Worm (Caenorhabditis elegans) whole organism, young adult: ENCODE data around the gene hlh-6.
A peak's percentile ranks its signal among the peaks of the same experiment; 100 is the strongest.

ENCODE experiments used
- B0019.2 ChIP-seq: fragments of 200-800 bp; sonication (Bioruptor generic); conservative IDR thresholded peaks from 2 replicates; pipeline ENCODE4 v1.3.6; 2022; ENCODE audit warnings: missing genetic modification reagents, missing genetic modification characterization, missing compliant biosample characterization
- B0035.1 ChIP-seq: sonication (generic microtip); optimal IDR thresholded peaks from 2 replicates; lab custom pipeline; 2016; ENCODE audit warnings: missing genetic modification characterization, mild to moderate bottlenecking, missing compliant biosample characterization, missing genotype, missing genetic modification reagents
- B0261.1 ChIP-seq: sonication (generic microtip); optimal IDR thresholded peaks from 2 replicates; lab custom pipeline; 2016; ENCODE audit warnings: mild to moderate bottlenecking, missing genetic modification characterization, moderate library complexity, missing compliant biosample characterization
- C06A6.2 ChIP-seq: fragments of 200-800 bp; sonication (Bioruptor generic); conservative IDR thresholded peaks from 2 replicates; pipeline ENCODE4 v1.3.6; 2022; ENCODE audit warnings: missing genetic modification characterization, missing compliant biosample characterization
- C17E4.6 ChIP-seq: fragments of 200-800 bp; sonication (Bioruptor generic); IDR thresholded peaks from 2 replicates; pipeline ENCODE4 v1.3.6; 2022; ENCODE audit warnings: missing genetic modification reagents, missing genetic modification characterization, missing compliant biosample characterization
- D2030.7 ChIP-seq: fragments of 200-800 bp; sonication (Bioruptor generic); IDR thresholded peaks from 2 replicates; pipeline ENCODE4 v1.3.6; 2022; ENCODE audit warnings: missing genetic modification reagents, missing genetic modification characterization, missing compliant biosample characterization
- F22D6.2 ChIP-seq: sonication (generic microtip); optimal IDR thresholded peaks from 2 replicates; lab custom pipeline; 2016; ENCODE audit warnings: mild to moderate bottlenecking, missing genetic modification characterization, missing compliant biosample characterization
- F39B2.1 ChIP-seq: fragments of 200-800 bp; sonication (Bioruptor generic); IDR thresholded peaks from 2 replicates; pipeline ENCODE4 v1.3.6; 2022; ENCODE audit warnings: missing genetic modification reagents, missing genetic modification characterization, missing compliant biosample characterization
- F57A8.1 ChIP-seq: fragments of 200-800 bp; sonication (Bioruptor generic); optimal IDR thresholded peaks from 2 replicates; lab custom pipeline; 2018; ENCODE audit warnings: mild to moderate bottlenecking, missing genetic modification characterization, moderate library complexity, missing compliant biosample characterization
- F57C9.4 ChIP-seq: sonication (generic microtip); optimal IDR thresholded peaks from 2 replicates; lab custom pipeline; 2017; ENCODE audit warnings: mild to moderate bottlenecking, missing genetic modification characterization, missing compliant biosample characterization
- T26A5.8 ChIP-seq: sonication (generic microtip); optimal IDR thresholded peaks from 2 replicates; lab custom pipeline; 2016; ENCODE audit warnings: missing genetic modification characterization, missing compliant biosample characterization
- Y67H2A.10 ChIP-seq: fragments of 200-800 bp; sonication (Bioruptor generic); conservative IDR thresholded peaks from 2 replicates; pipeline ENCODE4 v1.3.6; 2022; ENCODE audit warnings: missing genetic modification reagents, missing genetic modification characterization, missing compliant biosample characterization
- ZK185.1 ChIP-seq: sonication (generic microtip); optimal IDR thresholded peaks from 2 replicates; lab custom pipeline; 2016; ENCODE audit warnings: mild to moderate bottlenecking, missing genetic modification characterization, missing compliant biosample characterization; ENCODE audit not compliant: poor library complexity, severe bottlenecking
- akir-1 ChIP-seq: fragments of 200-800 bp; sonication (Bioruptor generic); optimal IDR thresholded peaks from 2 replicates; lab custom pipeline; 2018; ENCODE audit warnings: mild to moderate bottlenecking, missing genetic modification characterization, moderate library complexity, missing compliant biosample characterization
- ama-1 ChIP-seq, 3 experiments: fragments of 150-350 bp in 1 of 3; sonication (generic microtip) in 2 of 3; optimal IDR thresholded peaks; 2 replicates each; lab custom pipeline; 2014 to 2018; ENCODE audit warnings: missing biosample characterization in 2 of 3, missing genetic modification characterization in 2 of 3, missing genetic modification reagents in 2 of 3
- atf-7 ChIP-seq: sonication (generic microtip); optimal IDR thresholded peaks from 2 replicates; lab custom pipeline; 2017; ENCODE audit warnings: mild to moderate bottlenecking, missing genetic modification characterization, missing compliant biosample characterization
- attf-3 ChIP-seq: fragments of 200-800 bp; sonication (Bioruptor generic); conservative IDR thresholded peaks from 2 replicates; pipeline ENCODE4 v1.3.6; 2022; ENCODE audit warnings: missing genetic modification reagents, missing genetic modification characterization, missing compliant biosample characterization
- bed-2 ChIP-seq: fragments of 200-800 bp; sonication (Bioruptor generic); IDR thresholded peaks from 2 replicates; pipeline ENCODE4 v1.3.6; 2022; ENCODE audit warnings: missing genetic modification reagents, missing genetic modification characterization, missing compliant biosample characterization
- ceh-100 ChIP-seq: fragments of 200-800 bp; sonication (Bioruptor generic); IDR thresholded peaks from 2 replicates; pipeline ENCODE4 v1.3.6; 2022; ENCODE audit warnings: missing genetic modification reagents, missing genetic modification characterization, missing compliant biosample characterization
- ceh-27 ChIP-seq: fragments of 200-800 bp; sonication (Bioruptor generic); optimal IDR thresholded peaks from 2 replicates; lab custom pipeline; 2018; ENCODE audit warnings: mild to moderate bottlenecking, missing genetic modification characterization, moderate library complexity, missing compliant biosample characterization
- ceh-58 ChIP-seq: fragments of 200-800 bp; sonication (Bioruptor generic); IDR thresholded peaks from 2 replicates; pipeline ENCODE4 v1.3.6; 2022; ENCODE audit warnings: missing genetic modification characterization, missing compliant biosample characterization
- die-1 ChIP-seq: sonication (generic microtip); optimal IDR thresholded peaks from 2 replicates; lab custom pipeline; 2016; ENCODE audit warnings: missing genotype, mild to moderate bottlenecking, missing genetic modification characterization, missing compliant biosample characterization
- dox-1 ChIP-seq: fragments of 200-800 bp; sonication (Bioruptor generic); IDR thresholded peaks from 2 replicates; pipeline ENCODE4 v1.3.6; 2022; ENCODE audit warnings: missing genetic modification reagents, missing genetic modification characterization, missing compliant biosample characterization
- dpff-1 ChIP-seq: sonication (generic microtip); optimal IDR thresholded peaks from 2 replicates; lab custom pipeline; 2017; ENCODE audit warnings: mild to moderate bottlenecking, missing genetic modification characterization, missing compliant biosample characterization
- dpl-1 ChIP-seq: fragments of 150-350 bp; optimal IDR thresholded peaks from 2 replicates; lab custom pipeline; 2014; ENCODE audit warnings: missing biosample characterization, missing genetic modification reagents, missing genetic modification characterization
- efl-1 ChIP-seq: fragments of 150-350 bp; optimal IDR thresholded peaks from 2 replicates; lab custom pipeline; 2014; ENCODE audit warnings: missing biosample characterization, missing genetic modification reagents, missing genetic modification characterization
- egl-44 ChIP-seq: fragments of 200-800 bp; sonication (Bioruptor generic); IDR thresholded peaks from 2 replicates; pipeline ENCODE4 v1.3.6; 2022; ENCODE audit warnings: missing genetic modification reagents, missing genetic modification characterization, missing compliant biosample characterization
- ekl-4 ChIP-seq: fragments of 200-800 bp; sonication (Bioruptor generic); IDR thresholded peaks from 2 replicates; pipeline ENCODE4 v1.3.6; 2022; ENCODE audit warnings: missing genetic modification reagents, missing genetic modification characterization, missing compliant biosample characterization
- ets-4 ChIP-seq: fragments of 200-800 bp; sonication (Bioruptor generic); optimal IDR thresholded peaks from 2 replicates; lab custom pipeline; 2018; ENCODE audit warnings: mild to moderate bottlenecking, missing genetic modification characterization, missing compliant biosample characterization
- fkh-3 ChIP-seq: sonication (generic microtip); optimal IDR thresholded peaks from 2 replicates; lab custom pipeline; 2016; ENCODE audit warnings: mild to moderate bottlenecking, missing genetic modification characterization, missing compliant biosample characterization
- hrde-1 ChIP-seq: sonication (generic microtip); optimal IDR thresholded peaks from 2 replicates; lab custom pipeline; 2016; ENCODE audit warnings: missing genetic modification characterization, mild to moderate bottlenecking, missing compliant biosample characterization, moderate library complexity, missing genotype, missing genetic modification reagents, borderline replicate concordance
- lag-1 ChIP-seq: fragments of 200-800 bp; sonication (Bioruptor generic); IDR thresholded peaks from 2 replicates; pipeline ENCODE4 v1.3.6; 2022; ENCODE audit warnings: missing genetic modification reagents, missing genetic modification characterization, missing compliant biosample characterization
- lin-26 ChIP-seq: fragments of 200-800 bp; sonication (Bioruptor generic); IDR thresholded peaks from 2 replicates; pipeline ENCODE4 v1.3.6; 2022; ENCODE audit warnings: missing genetic modification reagents, missing genetic modification characterization, missing compliant biosample characterization
- lin-35 ChIP-seq, 3 experiments: fragments of 150-350 bp in 2 of 3; sonication (generic microtip) in 1 of 3; optimal IDR thresholded peaks; 2 replicates each; lab custom pipeline; 2014 to 2018; ENCODE audit warnings: missing biosample characterization in 3 of 3, missing genetic modification characterization in 3 of 3, missing genetic modification reagents in 3 of 3
- lin-54 ChIP-seq: fragments of 200-800 bp; sonication (Bioruptor generic); optimal IDR thresholded peaks from 2 replicates; lab custom pipeline; 2018; ENCODE audit warnings: mild to moderate bottlenecking, missing genetic modification characterization, missing compliant biosample characterization
- madf-3 ChIP-seq: fragments of 200-800 bp; sonication (Bioruptor generic); IDR thresholded peaks from 2 replicates; pipeline ENCODE4 v1.3.6; 2022; ENCODE audit warnings: missing genetic modification reagents, missing genetic modification characterization, missing compliant biosample characterization
- mel-28 ChIP-seq: sonication (generic microtip); optimal IDR thresholded peaks from 2 replicates; lab custom pipeline; 2016; ENCODE audit warnings: borderline replicate concordance, mild to moderate bottlenecking, missing genetic modification characterization, missing compliant biosample characterization
- mes-4 ChIP-seq: sonication (generic microtip); optimal IDR thresholded peaks from 2 replicates; lab custom pipeline; 2016; ENCODE audit warnings: missing genotype, missing genetic modification characterization, missing compliant biosample characterization
- nfya-2 ChIP-seq: fragments of 200-800 bp; sonication (Bioruptor generic); IDR thresholded peaks from 2 replicates; pipeline ENCODE4 v1.3.6; 2022; ENCODE audit warnings: missing genetic modification reagents, missing genetic modification characterization, missing compliant biosample characterization
- pbrm-1 ChIP-seq: fragments of 200-800 bp; sonication (Bioruptor generic); IDR thresholded peaks from 2 replicates; pipeline ENCODE4 v1.3.6; 2022; ENCODE audit warnings: missing genetic modification reagents, missing genetic modification characterization, missing compliant biosample characterization
- sdz-38 ChIP-seq: sonication (generic microtip); optimal IDR thresholded peaks from 2 replicates; lab custom pipeline; 2016; ENCODE audit warnings: missing genotype, missing genetic modification characterization, missing compliant biosample characterization
- somi-1 ChIP-seq: fragments of 200-800 bp; sonication (Bioruptor generic); optimal IDR thresholded peaks from 2 replicates; lab custom pipeline; 2018; ENCODE audit warnings: mild to moderate bottlenecking, missing genetic modification characterization, missing compliant biosample characterization
- sptf-2 ChIP-seq: fragments of 200-800 bp; sonication (Bioruptor generic); optimal IDR thresholded peaks from 2 replicates; lab custom pipeline; 2018; ENCODE audit warnings: mild to moderate bottlenecking, missing genetic modification characterization, missing compliant biosample characterization
- tbp1 ChIP-seq: fragments of 200-800 bp; sonication (Bioruptor generic); optimal IDR thresholded peaks from 2 replicates; lab custom pipeline; 2018; ENCODE audit warnings: mild to moderate bottlenecking, missing genetic modification characterization, missing compliant biosample characterization
- unc-62 ChIP-seq: fragments of 150-350 bp; optimal IDR thresholded peaks from 2 replicates; lab custom pipeline; 2014; ENCODE audit warnings: missing biosample characterization, missing genetic modification reagents, missing genetic modification characterization
- xnd-1 ChIP-seq: sonication (generic microtip); optimal IDR thresholded peaks from 2 replicates; lab custom pipeline; 2016; ENCODE audit warnings: missing genotype, missing genetic modification reagents, missing genetic modification characterization, missing compliant biosample characterization
- ztf-25 ChIP-seq: fragments of 200-800 bp; sonication (Bioruptor generic); IDR thresholded peaks from 2 replicates; pipeline ENCODE4 v1.3.6; 2022; ENCODE audit warnings: missing genetic modification reagents, missing genetic modification characterization, missing compliant biosample characterization
- ztf-26 ChIP-seq: sonication (generic microtip); optimal IDR thresholded peaks from 2 replicates; lab custom pipeline; 2017; ENCODE audit warnings: missing genetic modification characterization, missing compliant biosample characterization
- ztf-28 ChIP-seq: fragments of 200-800 bp; sonication (Bioruptor generic); IDR thresholded peaks from 2 replicates; pipeline ENCODE4 v1.3.6; 2022; ENCODE audit warnings: missing genetic modification reagents, missing genetic modification characterization, missing compliant biosample characterization
- ztf-6 ChIP-seq: fragments of 200-800 bp; sonication (Bioruptor generic); IDR thresholded peaks from 2 replicates; pipeline ENCODE4 v1.3.6; 2022; ENCODE audit warnings: missing genetic modification reagents, missing genetic modification characterization, missing compliant biosample characterization

Gene hlh-6

ce11 chrII:9601069-9601468 lies 13.6 kb downstream of the hlh-6 start (continued):
- TF ChIP-seq madf-3 (GFP tag; lab: Robert Waterston, UW) = no peak
- peak; percentile 9 for TF ChIP-seq lin-54 (GFP tag; lab: Kevin White, UChicago)
- no peak for TF ChIP-seq efl-1
- TF ChIP-seq lin-26 (GFP tag; lab: Robert Waterston, UW) = no peak
- no peak for TF ChIP-seq C06A6.2 (GFP tag; lab: Robert Waterston, UW)
- TF ChIP-seq mel-28 (tag; lab: Kevin White, UChicago) = no peak
- TF ChIP-seq D2030.7 = no peak
- no peak for TF ChIP-seq ceh-58 (GFP tag; lab: Robert Waterston, UW)
- peak; percentile 17 for TF ChIP-seq ets-4 (GFP tag; lab: Kevin White, UChicago)
- no peak for TF ChIP-seq ztf-6 (GFP tag; lab: Robert Waterston, UW)
- no peak for TF ChIP-seq dpff-1 (tag; lab: Kevin White, UChicago)
- no peak for TF ChIP-seq akir-1 (GFP tag; lab: Kevin White, UChicago)
- TF ChIP-seq die-1 (tag; lab: Kevin White, UChicago) = no peak
- no peak for TF ChIP-seq sdz-38 (tag; lab: Kevin White, UChicago)
- 0 out of 2 replicates have a peak, but pooled peaks have one; percentile 42 for TF ChIP-seq egl-44 (GFP tag; lab: Robert Waterston, UW)
- TF ChIP-seq somi-1 = peak; percentile 64
- peak; percentile 50 for TF ChIP-seq ztf-26 (tag; lab: Kevin White, UChicago)
- no peak for TF ChIP-seq Y67H2A.10 (GFP tag; lab: Robert Waterston, UW)
- TF ChIP-seq fkh-3 (tag; lab: Kevin White, UChicago) = no peak
- peak; percentile 29 for TF ChIP-seq tbp1 (GFP tag; lab: Kevin White, UChicago)
- no peak for TF ChIP-seq unc-62 (GFP tag; lab: Kevin White, UChicago)
- no peak for TF ChIP-seq pbrm-1 (GFP tag; lab: Robert Waterston, UW)
- TF ChIP-seq F57C9.4 = no peak
- TF ChIP-seq ztf-25 (GFP tag; lab: Robert Waterston, UW) = no peak
- no peak for TF ChIP-seq B0261.1
- no peak for TF ChIP-seq B0035.1 (tag; lab: Kevin White, UChicago)
- no peak for TF ChIP-seq sptf-2 (GFP tag; lab: Kevin White, UChicago)
- no peak for TF ChIP-seq bed-2 (GFP tag; lab: Robert Waterston, UW)
- no peak for TF ChIP-seq F57A8.1 (GFP tag; lab: Kevin White, UChicago)
- TF ChIP-seq C17E4.6 (GFP tag; lab: Robert Waterston, UW) = no peak
- no peak for TF ChIP-seq B0019.2 (GFP tag; lab: Robert Waterston, UW)
- no peak for TF ChIP-seq ZK185.1 (tag; lab: Kevin White, UChicago)
- TF ChIP-seq attf-3 (GFP tag; lab: Robert Waterston, UW) = no peak
- no peak for TF ChIP-seq F39B2.1 (GFP tag; lab: Robert Waterston, UW)
- TF ChIP-seq lag-1 = no peak
- no peak for TF ChIP-seq mes-4
- no peak for TF ChIP-seq ekl-4
- TF ChIP-seq nfya-2 = no peak
- peak; percentile 43 for TF ChIP-seq atf-7
- peak; percentile 59 for TF ChIP-seq F22D6.2 (tag; lab: Kevin White, UChicago)
- TF ChIP-seq lin-35 (GFP tag; optimal IDR thresholded peaks at IDR 0.05; lab: Kevin White, UChicago) = peak in 1 of 3 experiments; percentile 11
- 0 out of 2 replicates have a peak, but pooled peaks have one; percentile 21 for TF ChIP-seq dox-1 (GFP tag; lab: Robert Waterston, UW)
- TF ChIP-seq dpl-1 = no peak
- TF ChIP-seq ceh-100 (GFP tag; lab: Robert Waterston, UW) = no peak
- TF ChIP-seq ama-1 (optimal IDR thresholded peaks at IDR 0.05; lab: Kevin White, UChicago) = peak; percentile 84
- TF ChIP-seq ama-1 (GFP tag; optimal IDR thresholded peaks at IDR 0.05; lab: Kevin White, UChicago) = no peak
- TF ChIP-seq xnd-1 (tag; lab: Kevin White, UChicago) = no peak
- TF ChIP-seq ceh-27 (GFP tag; lab: Kevin White, UChicago) = no peak
- no peak for TF ChIP-seq ztf-28 (GFP tag; lab: Robert Waterston, UW)
- TF ChIP-seq hrde-1 = no peak
- no peak for TF ChIP-seq T26A5.8
